Fruit fly (Drosophila melanogaster) whole organism, embryonic: ENCODE data around the gene Shc.

ENCODE experiments used
- Bteb2 ChIP-seq: fragments of 200-800 bp; sonication (Bioruptor generic); optimal IDR thresholded peaks from 2 replicates; lab custom pipeline; 2016; ENCODE audit warnings: missing biosample characterization, missing genetic modification characterization
- C15 ChIP-seq: fragments of 200-800 bp; sonication (Bioruptor generic); IDR thresholded peaks from 3 replicates; pipeline ENCODE4 v1.3.6; 2022; ENCODE audit warnings: missing biosample characterization, missing genetic modification characterization
- CG11456 ChIP-seq: fragments of 200-800 bp; sonication (Bioruptor generic); IDR thresholded peaks from 3 replicates; pipeline ENCODE4 v1.3.6; 2022; ENCODE audit warnings: missing biosample characterization, missing genetic modification characterization
- CG11695 ChIP-seq: fragments of 200-800 bp; sonication (Bioruptor generic); IDR thresholded peaks from 3 replicates; pipeline ENCODE4 v1.3.6; 2022; ENCODE audit warnings: missing biosample characterization, missing genetic modification characterization
- CG12155 ChIP-seq: fragments of 200-800 bp; sonication (Bioruptor generic); optimal IDR thresholded peaks from 3 replicates; lab custom pipeline; 2016; ENCODE audit warnings: missing biosample characterization, missing genetic modification characterization
- CG12769 ChIP-seq: fragments of 200-800 bp; sonication (Bioruptor generic); optimal IDR thresholded peaks from 2 replicates; lab custom pipeline; 2019; ENCODE audit warnings: missing biosample characterization, mild to moderate bottlenecking, missing genetic modification characterization, moderate library complexity
- CG13624 ChIP-seq: fragments of 200-800 bp; sonication (Bioruptor generic); optimal IDR thresholded peaks from 2 replicates; lab custom pipeline; 2016; ENCODE audit warnings: missing biosample characterization, missing genetic modification characterization
- CG14441 ChIP-seq: fragments of 200-800 bp; sonication (Bioruptor generic); IDR thresholded peaks from 2 replicates; pipeline ENCODE4 v1.3.6; 2022; ENCODE audit warnings: missing biosample characterization, missing genetic modification characterization
- CG14667 ChIP-seq: fragments of 200-800 bp; sonication (Bioruptor generic); IDR thresholded peaks from 2 replicates; pipeline ENCODE4 v1.3.6; 2022; ENCODE audit warnings: missing biosample characterization, missing genetic modification characterization
- CG14710 ChIP-seq: fragments of 200-800 bp; sonication (Bioruptor generic); optimal IDR thresholded peaks from 3 replicates; lab custom pipeline; 2019; ENCODE audit warnings: missing biosample characterization, mild to moderate bottlenecking, missing genetic modification characterization, moderate library complexity
- CG15011 ChIP-seq: fragments of 200-800 bp; sonication (Bioruptor generic); optimal IDR thresholded peaks from 3 replicates; lab custom pipeline; 2018; ENCODE audit warnings: missing biosample characterization, mild to moderate bottlenecking, missing genetic modification characterization
- CG15514 ChIP-seq: fragments of 200-800 bp; sonication (Bioruptor generic); optimal IDR thresholded peaks from 3 replicates; lab custom pipeline; 2017; ENCODE audit warnings: missing biosample characterization, missing genetic modification characterization, mild to moderate bottlenecking, moderate library complexity, missing genetic modification reagents
- CG2120 ChIP-seq: fragments of 200-800 bp; sonication (Bioruptor generic); optimal IDR thresholded peaks from 3 replicates; lab custom pipeline; 2016; ENCODE audit warnings: missing biosample characterization, missing genetic modification characterization
- CG2875 ChIP-seq: fragments of 200-800 bp; sonication (Bioruptor generic); optimal IDR thresholded peaks from 2 replicates; lab custom pipeline; 2017; ENCODE audit warnings: missing biosample characterization, mild to moderate bottlenecking, missing genetic modification characterization, missing genetic modification reagents
- CG3995 ChIP-seq: fragments of 200-800 bp; sonication (Bioruptor generic); optimal IDR thresholded peaks from 3 replicates; lab custom pipeline; 2016; ENCODE audit warnings: missing biosample characterization, missing genetic modification characterization
- CG4404 ChIP-seq: fragments of 200-800 bp; sonication (Bioruptor generic); IDR thresholded peaks from 2 replicates; pipeline ENCODE4 v1.3.6; 2022; ENCODE audit warnings: missing biosample characterization, missing genetic modification characterization
- CG4617 ChIP-seq: fragments of 200-800 bp; sonication (Bioruptor generic); optimal IDR thresholded peaks from 3 replicates; lab custom pipeline; 2016; ENCODE audit warnings: missing biosample characterization, missing genetic modification characterization, borderline replicate concordance
- CG6765 ChIP-seq: fragments of 200-800 bp; sonication (Bioruptor generic); optimal IDR thresholded peaks from 3 replicates; lab custom pipeline; 2017; ENCODE audit warnings: missing biosample characterization, mild to moderate bottlenecking, missing genetic modification characterization
- CG8944 ChIP-seq: fragments of 200-800 bp; sonication (Bioruptor generic); optimal IDR thresholded peaks from 3 replicates; lab custom pipeline; 2016; ENCODE audit warnings: missing biosample characterization, missing genetic modification characterization
- CTCF ChIP-seq: fragments of 200-800 bp; sonication (Bioruptor generic); optimal IDR thresholded peaks from 2 replicates; lab custom pipeline; 2017; ENCODE audit warnings: missing biosample characterization, mild to moderate bottlenecking, missing genetic modification characterization, moderate library complexity
- Camta ChIP-seq: fragments of 200-800 bp; sonication (Bioruptor generic); optimal IDR thresholded peaks from 2 replicates; lab custom pipeline; 2016; ENCODE audit warnings: missing biosample characterization, missing genetic modification characterization
- CoRest ChIP-seq: fragments of 200-800 bp; sonication (Bioruptor generic); optimal IDR thresholded peaks from 3 replicates; lab custom pipeline; 2018; ENCODE audit warnings: missing biosample characterization, mild to moderate bottlenecking, missing genetic modification characterization, moderate library complexity
- Dek ChIP-seq: fragments of 200-800 bp; sonication (Bioruptor generic); optimal IDR thresholded peaks from 3 replicates; lab custom pipeline; 2019; ENCODE audit warnings: missing biosample characterization, mild to moderate bottlenecking, missing genetic modification characterization, moderate library complexity
- E2f1 ChIP-seq: fragments of 200-800 bp; sonication (Bioruptor generic); IDR thresholded peaks from 2 replicates; pipeline ENCODE4 v1.3.6; 2022; ENCODE audit warnings: missing biosample characterization, missing genetic modification characterization
- Hr3 ChIP-seq: fragments of 200-800 bp; sonication (Bioruptor generic); optimal IDR thresholded peaks from 3 replicates; lab custom pipeline; 2016; ENCODE audit warnings: missing biosample characterization, missing genetic modification characterization
- Jarid2 ChIP-seq: fragments of 200-800 bp; sonication (Bioruptor generic); optimal IDR thresholded peaks from 3 replicates; lab custom pipeline; 2017; ENCODE audit warnings: mild to moderate bottlenecking, missing biosample characterization, missing genetic modification reagents, missing genetic modification characterization
- MTF-1 ChIP-seq: fragments of 200-800 bp; sonication (Bioruptor generic); optimal IDR thresholded peaks from 2 replicates; lab custom pipeline; 2018; ENCODE audit warnings: missing biosample characterization, mild to moderate bottlenecking, missing genetic modification characterization, borderline replicate concordance
- Max ChIP-seq: fragments of 200-800 bp; sonication (Bioruptor generic); optimal IDR thresholded peaks from 2 replicates; lab custom pipeline; 2016; ENCODE audit warnings: missing biosample characterization, mild to moderate bottlenecking, missing genetic modification characterization
- Sin3A ChIP-seq: fragments of >200 bp; optimal IDR thresholded peaks from 2 replicates; lab custom pipeline; 2018
- ac ChIP-seq: fragments of 200-800 bp; sonication (Bioruptor generic); optimal IDR thresholded peaks from 3 replicates; lab custom pipeline; 2017; ENCODE audit warnings: missing biosample characterization, mild to moderate bottlenecking, missing genetic modification characterization
- aop ChIP-seq: fragments of 200-800 bp; sonication (Bioruptor generic); IDR thresholded peaks from 2 replicates; pipeline ENCODE4 v1.3.6; 2022; ENCODE audit warnings: missing biosample characterization, missing genetic modification characterization
- az2 ChIP-seq: fragments of 200-800 bp; sonication (Bioruptor generic); optimal IDR thresholded peaks from 3 replicates; lab custom pipeline; 2016; ENCODE audit warnings: missing biosample characterization, missing genetic modification characterization
- bowl ChIP-seq: fragments of 200-800 bp; sonication (Bioruptor generic); IDR thresholded peaks from 2 replicates; pipeline ENCODE4 v1.3.6; 2022; ENCODE audit warnings: missing biosample characterization, missing genetic modification characterization
- btn ChIP-seq: fragments of 200-800 bp; sonication (Bioruptor generic); optimal IDR thresholded peaks from 2 replicates; lab custom pipeline; 2016; ENCODE audit warnings: missing biosample characterization, missing genetic modification characterization
- danr ChIP-seq: fragments of 200-800 bp; sonication (Bioruptor generic); IDR thresholded peaks from 2 replicates; pipeline ENCODE4 v1.3.6; 2022; ENCODE audit warnings: missing biosample characterization, missing genetic modification characterization
- dm ChIP-seq: fragments of 200-800 bp; sonication (Bioruptor generic); optimal IDR thresholded peaks from 3 replicates; lab custom pipeline; 2016; ENCODE audit warnings: missing biosample characterization, missing genetic modification characterization
- ftz-f1 ChIP-seq: fragments of 200-800 bp; sonication (Bioruptor generic); optimal IDR thresholded peaks from 2 replicates; lab custom pipeline; 2016; ENCODE audit warnings: missing biosample characterization, missing genetic modification characterization
- gem ChIP-seq: fragments of 200-800 bp; sonication (Bioruptor generic); optimal IDR thresholded peaks from 2 replicates; lab custom pipeline; 2019; ENCODE audit warnings: missing biosample characterization, mild to moderate bottlenecking, missing genetic modification characterization, moderate library complexity
- ham ChIP-seq: fragments of 200-800 bp; sonication (Bioruptor generic); IDR thresholded peaks from 2 replicates; pipeline ENCODE4 v1.3.6; 2022; ENCODE audit warnings: missing biosample characterization, missing genetic modification characterization
- hb ChIP-seq: fragments of 200-800 bp; sonication (Bioruptor generic); IDR thresholded peaks from 3 replicates; pipeline ENCODE4 v1.3.6; 2022; ENCODE audit warnings: missing biosample characterization, missing genetic modification characterization; ENCODE audit not compliant: partially characterized antibody
- hth ChIP-seq: fragments of >200 bp; optimal IDR thresholded peaks from 2 replicates; lab custom pipeline; 2017; ENCODE audit warnings: inconsistent platforms
- jing ChIP-seq: fragments of 200-800 bp; sonication (Bioruptor generic); optimal IDR thresholded peaks from 2 replicates; lab custom pipeline; 2018; ENCODE audit warnings: missing biosample characterization, mild to moderate bottlenecking, missing genetic modification characterization
- nerfin-1 ChIP-seq: fragments of 200-800 bp; sonication (Bioruptor generic); optimal IDR thresholded peaks from 3 replicates; lab custom pipeline; 2019; ENCODE audit warnings: missing biosample characterization, mild to moderate bottlenecking, missing genetic modification characterization, moderate library complexity
- nerfin-2 ChIP-seq: fragments of 200-800 bp; sonication (Bioruptor generic); IDR thresholded peaks from 2 replicates; pipeline ENCODE4 v1.3.6; 2022; ENCODE audit warnings: missing biosample characterization, missing genetic modification characterization; ENCODE audit not compliant: partially characterized antibody
- row ChIP-seq: fragments of 200-800 bp; sonication (Bioruptor generic); IDR thresholded peaks from 3 replicates; pipeline ENCODE4 v1.3.6; 2022; ENCODE audit warnings: missing biosample characterization, missing genetic modification characterization
- salm ChIP-seq: fragments of 200-800 bp; sonication (Bioruptor generic); optimal IDR thresholded peaks from 2 replicates; lab custom pipeline; 2018; ENCODE audit warnings: missing biosample characterization, mild to moderate bottlenecking, missing genetic modification characterization
- scrt ChIP-seq: fragments of 200-800 bp; sonication (Bioruptor generic); optimal IDR thresholded peaks from 2 replicates; lab custom pipeline; 2018; ENCODE audit warnings: missing biosample characterization, mild to moderate bottlenecking, missing genetic modification characterization, moderate library complexity
- tup ChIP-seq: fragments of 200-800 bp; sonication (Bioruptor generic); optimal IDR thresholded peaks from 2 replicates; lab custom pipeline; 2016; ENCODE audit warnings: missing biosample characterization, mild to moderate bottlenecking, missing genetic modification characterization, moderate library complexity
- usp ChIP-seq: fragments of >200 bp; optimal IDR thresholded peaks from 2 replicates; lab custom pipeline; 2017; ENCODE audit warnings: missing biosample characterization, missing genetic modification characterization
- zen2 ChIP-seq: fragments of 200-800 bp; sonication (Bioruptor generic); IDR thresholded peaks from 3 replicates; pipeline ENCODE4 v1.3.6; 2022; ENCODE audit warnings: missing biosample characterization, missing genetic modification characterization; ENCODE audit not compliant: partially characterized antibody

Gene Shc

dm6 chr3L:9429665-9430607 is 3.1 kb downstream of the Shc start, which contains the start of the genes RpS17 and MTF-1 (continued):
- TF ChIP-seq bowl (no peak), aop (GFP tag; lab: Robert Waterston, UW) (no peak), CTCF (GFP tag; lab: Kevin White, UChicago) (peak; percentile 62), row (peak; percentile 10; the same call in 1 of the 3 replicates), tup (GFP tag; lab: Kevin White, UChicago) (no peak), Bteb2 (no peak), CG14667 (GFP tag; lab: Robert Waterston, UW) (no peak), danr (no peak), Camta (GFP tag; lab: Kevin White, UChicago) (peak; percentile 57), Dek (tag; lab: Kevin White, UChicago) (no peak), Hr3 (GFP tag; lab: Kevin White, UChicago) (peak; percentile 17), ac (GFP tag; lab: Kevin White, UChicago) (peak; percentile 40), CG15011 (GFP tag; lab: Kevin White, UChicago) (peak; percentile 41), MTF-1 (GFP tag; lab: Kevin White, UChicago) (peak; percentile 93), salm (peak; percentile 62), CG11695 (GFP tag; lab: Robert Waterston, UW) (no peak; the same call in 2 of the 3 replicates), jing (GFP tag; lab: Kevin White, UChicago) (no peak), gem (peak; percentile 35), btn (GFP tag; lab: Kevin White, UChicago) (no peak), Max (peak; percentile 26), hb (GFP tag; lab: Robert Waterston, UW) (no peak), dm (GFP tag; lab: Kevin White, UChicago) (peak; percentile 66), CG4404 (GFP tag; lab: Robert Waterston, UW) (no peak), CG15514 (peak; percentile 30), usp (GFP tag; lab: Kevin White, UChicago) (no peak), CG2120 (peak; percentile 15), CG13624 (GFP tag; lab: Kevin White, UChicago) (peak; percentile 20), CG2875 (GFP tag; lab: Kevin White, UChicago) (no peak), CG11456 (GFP tag; lab: Robert Waterston, UW) (peak; percentile 72; the same call in 2 of the 3 replicates), CG8944 (no peak), hth (lab: Kevin White, UChicago) (no peak), CG3995 (GFP tag; lab: Kevin White, UChicago) (no peak), CG12769 (tag; lab: Kevin White, UChicago) (peak; percentile 55), CG14441 (GFP tag; lab: Robert Waterston, UW) (peak; percentile 21; the same call in 1 of the 2 replicates), CG14710 (tag; lab: Kevin White, UChicago) (peak; percentile 58), ham (no peak), CoRest (peak; percentile 31), CG4617 (GFP tag; lab: Kevin White, UChicago) (peak; percentile 60), zen2 (GFP tag; lab: Robert Waterston, UW) (no peak), Sin3A (lab: Kevin White, UChicago) (no peak), C15 (GFP tag; lab: Robert Waterston, UW) (no peak), Jarid2 (peak; percentile 70), E2f1 (GFP tag; lab: Robert Waterston, UW) (no peak), CG12155 (GFP tag; lab: Kevin White, UChicago) (peak; percentile 98), az2 (GFP tag; lab: Kevin White, UChicago) (peak; percentile 16), CG6765 (GFP tag; lab: Kevin White, UChicago) (peak; percentile 73), scrt (GFP tag; lab: Kevin White, UChicago) (peak; percentile 39), nerfin-1 (tag; lab: Kevin White, UChicago) (peak; percentile 53), ftz-f1 (GFP tag; lab: Kevin White, UChicago) (no peak), nerfin-2 (GFP tag; lab: Robert Waterston, UW) (no peak)
